Fruit fly (Drosophila melanogaster): ENCODE results near the gene CG3610.

Gene CG3610

DNA sequence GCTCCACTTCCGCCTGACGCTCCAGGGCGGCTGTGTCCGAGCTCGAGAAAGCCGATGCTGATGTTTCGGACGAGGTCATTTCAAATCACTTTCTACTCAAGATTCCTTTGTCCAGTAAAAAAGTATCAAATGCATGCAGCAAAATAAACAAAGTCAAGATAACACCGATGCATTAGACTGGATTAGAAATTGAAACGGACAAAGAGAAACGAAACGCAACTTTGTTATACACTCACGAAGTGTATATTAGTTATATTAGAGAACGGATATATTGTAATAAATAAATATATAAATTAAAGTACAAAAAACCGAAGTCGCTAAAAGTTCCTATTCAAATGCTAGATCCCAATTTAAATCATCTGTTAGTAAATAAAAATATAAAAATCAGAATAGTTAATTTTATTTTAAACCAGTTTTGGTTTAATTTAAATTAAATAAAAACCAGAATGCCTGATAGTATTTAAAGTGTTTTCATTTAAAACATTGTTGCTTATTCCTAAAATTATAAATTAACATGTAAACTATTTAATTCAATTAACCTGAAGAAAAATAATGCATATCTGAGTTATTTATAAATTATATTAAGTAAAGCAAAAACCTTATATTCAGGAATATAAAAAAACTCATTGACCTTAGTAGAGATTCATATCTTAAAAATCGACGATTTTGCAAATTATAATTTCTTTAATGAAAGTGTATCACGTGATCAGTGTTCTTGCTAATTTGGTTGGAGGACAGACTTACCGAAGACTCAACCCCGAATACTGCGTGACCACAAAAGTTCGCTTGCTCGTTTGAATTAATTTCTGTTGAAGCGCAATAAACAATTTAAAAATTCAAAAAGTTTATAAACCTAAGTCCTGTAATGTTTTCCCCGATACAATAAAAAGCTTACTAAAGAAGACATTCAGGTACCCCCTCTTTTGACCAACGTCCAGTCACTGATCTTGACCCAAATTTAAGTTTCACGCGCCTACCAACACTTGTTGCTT lies 49.2 kb downstream of the CG3610 start, which contains the start of gene Dph2 (continued):
- TF ChIP-seq CG6175 (GFP tag; IDR thresholded peaks at IDR 0.05) (0 out of 3 replicates have a peak, but pooled peaks have one; percentile 42), Nf-YA (GFP tag; IDR thresholded peaks at IDR 0.05) (peak; percentile 59; the same call in 1 of the 2 replicates), CG34422 (GFP tag; IDR thresholded peaks at IDR 0.05) (peak; percentile 73), ap (GFP tag; IDR thresholded peaks at IDR 0.05) (peak; percentile 84), CG11504 (tag; optimal IDR thresholded peaks at IDR 0.05) (peak; percentile 87), MBD-R2 (GFP tag; IDR thresholded peaks at IDR 0.05) (peak; percentile 67), CG9727 (GFP tag; optimal IDR thresholded peaks at IDR 0.05) (peak; percentile 64), CG30403 (GFP tag; optimal IDR thresholded peaks at IDR 0.05) (peak; percentile 54), CG5245 (GFP tag; optimal IDR thresholded peaks at IDR 0.05) (no peak), Hey (tag; optimal IDR thresholded peaks at IDR 0.05) (no peak), Ets65A (GFP tag) (peak; percentile 91), CG4282 (GFP tag; optimal IDR thresholded peaks at IDR 0.05) (peak; percentile 18), CG31388 (GFP tag; optimal IDR thresholded peaks at IDR 0.05) (no peak), B-H1 (GFP tag; IDR thresholded peaks at IDR 0.05) (peak; percentile 67), caup (GFP tag; optimal IDR thresholded peaks at IDR 0.05; ENCODE audit: severe bottlenecking) (peak; percentile 32), CG9932 (GFP tag; IDR thresholded peaks at IDR 0.05) (peak; percentile 83), Nf-YC (tag; optimal IDR thresholded peaks at IDR 0.05) (peak; percentile 78), lov (optimal IDR thresholded peaks at IDR 0.05) (no peak), lov (GFP tag; IDR thresholded peaks at IDR 0.05) (peak; percentile 58; the same call in 1 of the 3 replicates), amos (GFP tag; IDR thresholded peaks at IDR 0.05; ENCODE audit: partially characterized antibody) (0 out of 2 replicates have a peak, but pooled peaks have one; percentile 18), bbx (GFP tag; IDR thresholded peaks at IDR 0.05; ENCODE audit: partially characterized antibody) (peak; percentile 33; the same call in 1 of the 2 replicates), corto (GFP tag; optimal IDR thresholded peaks at IDR 0.05) (no peak), tll (GFP tag; optimal IDR thresholded peaks at IDR 0.05) (no peak), abd-A (tag; optimal IDR thresholded peaks at IDR 0.05) (no peak), mirr (GFP tag; optimal IDR thresholded peaks at IDR 0.05) (no peak), dmrt11E (tag; optimal IDR thresholded peaks at IDR 0.05) (peak; percentile 83), peb (GFP tag; IDR thresholded peaks at IDR 0.05) (peak; percentile 25; the same call in 1 of the 2 replicates), hkb (optimal IDR thresholded peaks at IDR 0.05) (no peak), hkb (GFP tag; IDR thresholded peaks at IDR 0.05) (peak; percentile 82), gcm2 (GFP tag; optimal IDR thresholded peaks at IDR 0.05) (no peak), CG17186 (GFP tag; optimal IDR thresholded peaks at IDR 0.05) (peak; percentile 62), mld (GFP tag; IDR thresholded peaks at IDR 0.05; ENCODE audit: partially characterized antibody) (no peak), pho (GFP tag; optimal IDR thresholded peaks at IDR 0.05) (peak; percentile 53), Fer3 (tag; optimal IDR thresholded peaks at IDR 0.05) (peak; percentile 84), Eip74EF (GFP tag; optimal IDR thresholded peaks at IDR 0.05) (peak in 1 of 2 experiments; percentile 60), Doc3 (GFP tag; IDR thresholded peaks at IDR 0.05; ENCODE audit: partially characterized antibody) (no peak), az2 (GFP tag; optimal IDR thresholded peaks at IDR 0.05) (peak; percentile 47), CG11247 (GFP tag; IDR thresholded peaks at IDR 0.05) (peak; percentile 70; the same call in 1 of the 2 replicates), exex (tag; optimal IDR thresholded peaks at IDR 0.05) (peak; percentile 18), her (GFP tag; optimal IDR thresholded peaks at IDR 0.05) (no peak), Trl (optimal IDR thresholded peaks at IDR 0.05) (no peak), Trl (GFP tag; optimal IDR thresholded peaks at IDR 0.05) (peak; percentile 20), NFAT (GFP tag; IDR thresholded peaks at IDR 0.05) (peak; percentile 81), CG8089 (GFP tag; optimal IDR thresholded peaks at IDR 0.05) (no peak), CG10147 (GFP tag; optimal IDR thresholded peaks at IDR 0.05) (peak; percentile 56), CG12155 (GFP tag; optimal IDR thresholded peaks at IDR 0.05) (peak; percentile 35), sc (optimal IDR thresholded peaks at IDR 0.05) (no peak), sc (GFP tag; optimal IDR thresholded peaks at IDR 0.05) (no peak)
